Fruit fly (Drosophila melanogaster): ENCODE data around the gene CG14968.

Gene CG14968

DNA sequence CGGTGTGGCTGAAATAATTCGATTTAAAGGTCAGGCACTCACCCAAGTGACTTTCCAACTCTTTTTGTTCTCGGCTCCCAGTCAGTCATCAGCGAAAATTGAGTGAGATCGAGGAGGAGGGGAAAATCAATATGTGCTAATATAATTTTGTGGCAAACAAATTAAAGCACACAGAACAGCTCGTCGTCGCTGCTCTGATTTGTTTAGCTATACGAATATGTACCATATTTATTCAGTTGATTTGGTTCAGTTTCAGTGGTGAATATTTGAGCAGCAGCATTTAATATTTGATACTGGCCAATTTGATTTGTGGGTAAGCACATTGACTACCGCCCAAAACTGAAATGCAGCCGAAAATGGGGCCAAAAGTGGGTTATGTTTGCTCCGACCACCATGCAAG is 2.5 kb upstream of the CG14968 start (continued):
- peak; percentile 49 for TF ChIP-seq CG8359 (GFP tag; optimal IDR thresholded peaks at IDR 0.05; ENCODE audit: borderline replicate concordance)
- TF ChIP-seq vvl (GFP tag; IDR thresholded peaks at IDR 0.05): peak; percentile 51; the same call in 1 of the 2 replicates
- TF ChIP-seq CG16863 (GFP tag; optimal IDR thresholded peaks at IDR 0.05): peak; percentile 47
- TF ChIP-seq Meics (GFP tag; optimal IDR thresholded peaks at IDR 0.05): peak; percentile 17
- TF ChIP-seq ERR (GFP tag; optimal IDR thresholded peaks at IDR 0.05): peak; percentile 6
- TF ChIP-seq Mes4 (GFP tag; optimal IDR thresholded peaks at IDR 0.05): peak; percentile 52
- TF ChIP-seq CG16815 (GFP tag; optimal IDR thresholded peaks at IDR 0.05): no peak
- TF ChIP-seq CG1529 (GFP tag; optimal IDR thresholded peaks at IDR 0.05): peak; percentile 31
- TF ChIP-seq lilli (GFP tag; optimal IDR thresholded peaks at IDR 0.05): peak; percentile 7
- TF ChIP-seq CG11560 (tag; IDR thresholded peaks at IDR 0.05): no peak
- no peak for TF ChIP-seq pros (GFP tag; optimal IDR thresholded peaks at IDR 0.05)
- TF ChIP-seq pita (GFP tag; optimal IDR thresholded peaks at IDR 0.05): no peak
- TF ChIP-seq lola (GFP tag; optimal IDR thresholded peaks at IDR 0.05): peak in 1 of 3 experiments; percentile 49
- no peak for TF ChIP-seq p53 (GFP tag; optimal IDR thresholded peaks at IDR 0.05)
- no peak for TF ChIP-seq Trl (optimal IDR thresholded peaks at IDR 0.05)
- TF ChIP-seq Trl (GFP tag; optimal IDR thresholded peaks at IDR 0.05): peak; percentile 25
- peak in 1 of 2 experiments; percentile 27 for TF ChIP-seq chif (GFP tag; optimal IDR thresholded peaks at IDR 0.05)
- TF ChIP-seq CG13123 (GFP tag; optimal IDR thresholded peaks at IDR 0.05): peak; percentile 24
- peak; percentile 37 for TF ChIP-seq CG14965 (GFP tag; optimal IDR thresholded peaks at IDR 0.05; ENCODE audit: borderline replicate concordance)
- no peak for TF ChIP-seq knrl (GFP tag; IDR thresholded peaks at IDR 0.05; ENCODE audit: partially characterized antibody)
- TF ChIP-seq CG12744 (GFP tag; optimal IDR thresholded peaks at IDR 0.05): no peak
- peak; percentile 5 for TF ChIP-seq shn (GFP tag; optimal IDR thresholded peaks at IDR 0.05)
- TF ChIP-seq Stat92E (GFP tag; optimal IDR thresholded peaks at IDR 0.05): no peak
- TF ChIP-seq CG6254 (GFP tag; optimal IDR thresholded peaks at IDR 0.05): peak; percentile 11
- TF ChIP-seq kay (GFP tag; optimal IDR thresholded peaks at IDR 0.05): peak; percentile 31
- peak; percentile 52 for TF ChIP-seq Hmr (GFP tag; optimal IDR thresholded peaks at IDR 0.05)
- no peak for TF ChIP-seq Dad (GFP tag; optimal IDR thresholded peaks at IDR 0.05)
- TF ChIP-seq CG3163 (GFP tag; optimal IDR thresholded peaks at IDR 0.05): peak; percentile 13
- TF ChIP-seq CG18262 (tag; optimal IDR thresholded peaks at IDR 0.05): peak; percentile 23
- TF ChIP-seq CG10565 (GFP tag; optimal IDR thresholded peaks at IDR 0.05): no peak
- peak; percentile 13 for TF ChIP-seq CG5245 (GFP tag; optimal IDR thresholded peaks at IDR 0.05)
- no peak for TF ChIP-seq yki (optimal IDR thresholded peaks at IDR 0.05)
- TF ChIP-seq abd-A (tag; optimal IDR thresholded peaks at IDR 0.05): no peak
- TF ChIP-seq CG2875 (GFP tag; optimal IDR thresholded peaks at IDR 0.05): peak; percentile 66
- no peak for TF ChIP-seq Hr51 (GFP tag; optimal IDR thresholded peaks at IDR 0.05)
- peak; percentile 26 for TF ChIP-seq Camta (GFP tag; optimal IDR thresholded peaks at IDR 0.05)
- no peak for TF ChIP-seq ase (GFP tag; IDR thresholded peaks at IDR 0.05)
- no peak for TF ChIP-seq CG30020 (tag; optimal IDR thresholded peaks at IDR 0.05)
- no peak for TF ChIP-seq bowl (GFP tag; IDR thresholded peaks at IDR 0.05)
- TF ChIP-seq Kr (GFP tag; optimal IDR thresholded peaks at IDR 0.05): no peak
- peak; percentile 19 for TF ChIP-seq CHES-1-like (GFP tag; optimal IDR thresholded peaks at IDR 0.05)
- TF ChIP-seq MBD-R2 (GFP tag; IDR thresholded peaks at IDR 0.05): no peak
- TF ChIP-seq Ptx1 (GFP tag; IDR thresholded peaks at IDR 0.05): no peak
- TF ChIP-seq dati (GFP tag; IDR thresholded peaks at IDR 0.05): no peak
- peak; percentile 58 for TF ChIP-seq dmrt11E (tag; optimal IDR thresholded peaks at IDR 0.05)
- TF ChIP-seq pho (GFP tag; optimal IDR thresholded peaks at IDR 0.05): peak; percentile 30

Measured in whole organism, embryonic.